Fruit fly (Drosophila melanogaster): Measurements from ENCODE around the gene Poxm.

Poxm gene

DNA sequence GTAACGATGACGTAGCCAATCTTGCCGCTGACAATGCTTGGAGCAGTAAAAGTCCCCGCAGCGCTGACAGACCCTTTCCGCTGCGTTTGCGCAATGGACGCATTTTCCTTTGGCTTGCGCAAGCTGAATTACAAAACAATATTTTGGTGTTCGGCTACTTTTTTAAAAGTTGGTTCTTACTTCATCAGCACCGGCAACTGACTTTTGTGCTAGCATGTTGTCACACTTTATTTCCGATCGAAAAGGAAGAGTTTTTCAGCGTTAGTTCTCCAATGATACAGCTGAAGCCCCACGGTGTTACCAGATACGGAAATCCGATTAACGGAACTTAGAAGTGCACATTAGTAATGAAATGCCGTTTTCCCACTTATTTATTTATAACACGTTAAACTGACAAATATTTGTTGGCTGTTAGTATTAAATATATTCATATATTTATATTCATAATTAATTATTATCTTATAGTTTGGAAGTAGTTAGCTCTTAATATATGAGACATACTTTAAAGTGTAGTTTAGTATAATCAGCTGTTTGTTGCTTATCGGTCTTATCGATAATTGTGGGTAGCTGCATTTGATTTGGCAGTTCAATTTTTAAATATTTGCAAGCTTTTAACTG is 28.8 kb upstream of the Poxm start, which contains the start of the genes Veneno and CG7963:
Veneno (minus strand) TSS at position 296 of the 618 bp plus-strand sequence.
CG7963 (plus strand) TSS at position 568 of the 618 bp plus-strand sequence.
- TF ChIP-seq Myc (optimal IDR thresholded peaks at IDR 0.05) (no peak), sv (GFP tag; optimal IDR thresholded peaks at IDR 0.05) (no peak), N (GFP tag; optimal IDR thresholded peaks at IDR 0.05) (peak; percentile 64), foxo (GFP tag; optimal IDR thresholded peaks at IDR 0.05) (peak in 1 of 2 experiments; percentile 16), Rel (GFP tag; optimal IDR thresholded peaks at IDR 0.05) (no peak), Rel (tag; optimal IDR thresholded peaks at IDR 0.05) (peak; percentile 79), lola (GFP tag; optimal IDR thresholded peaks at IDR 0.05) (no peak), psq (GFP tag; optimal IDR thresholded peaks at IDR 0.05) (no peak), ey (GFP tag; optimal IDR thresholded peaks at IDR 0.05) (no peak), h (GFP tag; optimal IDR thresholded peaks at IDR 0.05) (no peak), HLH106 (tag; optimal IDR thresholded peaks at IDR 0.05) (peak; percentile 31)

DNA sequence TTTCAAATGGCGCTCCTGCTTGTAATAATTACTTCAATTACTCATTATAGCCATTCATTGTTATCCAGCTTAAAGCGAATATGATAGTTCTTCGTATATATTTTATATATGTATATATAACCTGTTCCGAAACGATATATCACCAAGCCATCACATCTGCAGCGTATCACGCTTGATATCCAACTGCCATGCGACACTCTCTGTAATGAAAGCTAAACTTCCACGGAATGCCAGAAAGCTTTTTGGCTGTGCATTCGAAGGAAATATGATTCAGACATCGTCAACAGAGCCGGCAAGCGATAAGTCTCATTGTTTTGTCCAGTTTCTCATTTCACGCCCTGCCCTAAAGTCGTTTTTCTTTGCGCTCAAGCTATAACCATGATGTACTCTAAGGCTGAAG is 24.4 kb upstream of the Poxm start:
- TF ChIP-seq sage (GFP tag; optimal IDR thresholded peaks at IDR 0.05), result peak; percentile 33
- no peak for TF ChIP-seq GATAd (GFP tag; optimal IDR thresholded peaks at IDR 0.05)

DNA sequence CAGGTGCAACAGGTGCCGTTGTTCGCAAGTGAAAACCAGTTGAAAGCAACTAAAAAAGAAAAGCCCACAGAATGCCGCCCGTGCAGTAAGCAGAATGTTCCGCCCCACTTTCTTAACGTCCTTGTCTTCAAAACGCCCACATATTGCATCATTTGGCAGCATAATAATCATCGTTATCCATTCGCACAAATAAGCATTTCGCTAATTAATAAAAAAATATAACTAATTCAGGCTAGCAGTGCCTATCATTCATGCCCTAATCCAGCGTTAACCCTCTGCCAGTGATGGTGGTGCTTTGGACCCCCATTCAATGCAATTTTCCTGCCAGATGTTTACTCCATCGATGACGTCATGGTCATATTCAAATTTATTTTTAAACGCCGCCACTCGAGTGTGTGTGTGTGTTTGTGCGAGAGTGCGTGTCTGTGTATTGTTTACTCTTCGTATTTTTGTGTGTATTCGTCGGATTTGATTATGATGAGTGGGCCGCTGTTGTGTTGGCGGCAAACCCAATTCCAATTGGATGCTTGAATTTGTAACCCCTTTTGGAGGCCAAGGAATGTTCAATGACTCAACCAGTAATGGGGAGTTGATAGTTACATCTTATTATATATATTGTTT is 23.9 kb upstream of the Poxm start:
- TF ChIP-seq N (GFP tag; optimal IDR thresholded peaks at IDR 0.05), result no peak
- no peak for TF ChIP-seq Hr78 (GFP tag; optimal IDR thresholded peaks at IDR 0.05)
- TF ChIP-seq Hr83 (GFP tag; optimal IDR thresholded peaks at IDR 0.05; ENCODE audit: poor library complexity, severe bottlenecking), result peak; percentile 27
- no peak for TF ChIP-seq lola (GFP tag; optimal IDR thresholded peaks at IDR 0.05)
- TF ChIP-seq Dif (GFP tag; optimal IDR thresholded peaks at IDR 0.05; ENCODE audit: partially characterized antibody), result no peak
- no peak for TF ChIP-seq brk (GFP tag; optimal IDR thresholded peaks at IDR 0.05)
- no peak for TF ChIP-seq dmrt93B (GFP tag; optimal IDR thresholded peaks at IDR 0.05)
- TF ChIP-seq CrebA (GFP tag; optimal IDR thresholded peaks at IDR 0.05; ENCODE audit: borderline replicate concordance), result no peak
- TF ChIP-seq Jra (GFP tag; optimal IDR thresholded peaks at IDR 0.05), result peak; percentile 33
- TF ChIP-seq OdsH (GFP tag; optimal IDR thresholded peaks at IDR 0.05), result no peak
- no peak for TF ChIP-seq br (GFP tag; optimal IDR thresholded peaks at IDR 0.05)

DNA sequence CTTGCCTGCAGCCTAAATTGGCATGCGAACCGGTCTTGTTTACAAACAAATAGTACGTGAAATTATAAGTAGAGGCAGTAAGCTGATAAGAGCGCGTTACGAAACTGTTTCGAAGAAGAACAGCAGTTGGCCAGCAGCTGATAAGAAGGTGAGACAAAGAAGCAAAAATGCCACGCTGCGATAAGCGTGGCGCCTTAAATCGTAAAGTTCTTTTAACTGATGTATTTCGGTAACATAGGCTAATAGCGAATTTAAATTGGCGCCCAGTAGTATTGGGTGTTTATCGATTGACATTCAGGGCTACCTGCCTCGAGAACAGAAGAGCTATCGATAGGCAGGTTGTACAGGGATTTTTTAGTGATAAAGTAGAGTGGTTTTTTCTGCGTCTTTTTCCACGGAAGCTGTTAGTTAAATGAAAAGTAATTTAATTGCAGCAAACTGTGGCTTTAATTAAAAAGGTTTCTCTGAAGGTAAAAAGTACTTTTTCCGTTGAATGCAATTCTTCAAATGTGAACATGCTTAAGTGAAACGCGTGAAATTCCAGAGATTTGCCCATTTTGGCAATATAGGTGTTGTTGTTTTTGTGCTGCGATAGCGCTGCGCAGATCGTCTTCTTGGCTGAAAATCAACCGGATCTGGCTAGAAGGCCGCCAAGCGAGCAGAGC is 23.2 kb upstream of the Poxm start, which contains the start of gene stck:
stck (plus strand) TSS at position 353 of the 665 bp plus-strand sequence.
- TF ChIP-seq Rel (GFP tag; optimal IDR thresholded peaks at IDR 0.05) (no peak), Rel (tag; optimal IDR thresholded peaks at IDR 0.05) (peak; percentile 78), Hr83 (GFP tag; optimal IDR thresholded peaks at IDR 0.05; ENCODE audit: poor library complexity, severe bottlenecking) (no peak), dl (GFP tag; optimal IDR thresholded peaks at IDR 0.05; ENCODE audit: insufficient read depth in 1 of 2, partially characterized antibody in 2 of 2) (peak in 1 of 2 experiments; percentile 15), OdsH (GFP tag; optimal IDR thresholded peaks at IDR 0.05) (no peak), Myc (optimal IDR thresholded peaks at IDR 0.05) (peak; percentile 95), fru (GFP tag; optimal IDR thresholded peaks at IDR 0.05) (no peak), woc (GFP tag; optimal IDR thresholded peaks at IDR 0.05) (peak; percentile 8), h (GFP tag; optimal IDR thresholded peaks at IDR 0.05) (peak; percentile 47)

DNA sequence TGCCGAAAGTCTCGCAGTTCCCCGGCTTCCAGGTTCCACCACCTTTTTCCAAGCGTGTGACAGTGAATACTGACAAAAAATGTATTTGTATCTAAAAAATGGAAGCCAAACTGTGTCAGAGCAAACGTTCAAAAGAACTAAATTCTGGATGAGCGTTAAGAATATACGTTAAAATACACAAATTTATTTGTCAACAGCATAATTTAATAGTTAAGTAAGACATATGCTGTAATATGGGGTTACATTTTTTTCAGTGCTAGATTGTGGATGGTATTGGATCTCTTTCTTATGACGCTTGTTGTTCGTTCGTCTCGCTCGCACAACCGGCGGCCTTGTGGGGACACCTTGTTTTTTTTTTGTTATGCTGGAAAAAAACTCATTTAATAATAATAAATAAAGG is 22.0 kb upstream of the Poxm start:
- TF ChIP-seq sv (GFP tag; optimal IDR thresholded peaks at IDR 0.05) (peak; percentile 95), N (GFP tag; optimal IDR thresholded peaks at IDR 0.05) (no peak), fru (GFP tag; optimal IDR thresholded peaks at IDR 0.05) (peak; percentile 67), h (GFP tag; optimal IDR thresholded peaks at IDR 0.05) (peak; percentile 72), lola (GFP tag; optimal IDR thresholded peaks at IDR 0.05) (no peak), woc (GFP tag; optimal IDR thresholded peaks at IDR 0.05) (peak; percentile 12), Jra (GFP tag; optimal IDR thresholded peaks at IDR 0.05) (no peak), usp (GFP tag; optimal IDR thresholded peaks at IDR 0.05) (no peak), Hr83 (GFP tag; optimal IDR thresholded peaks at IDR 0.05; ENCODE audit: poor library complexity, severe bottlenecking) (no peak), OdsH (GFP tag; optimal IDR thresholded peaks at IDR 0.05) (peak; percentile 38), sage (GFP tag; optimal IDR thresholded peaks at IDR 0.05) (peak; percentile 4), psq (GFP tag; optimal IDR thresholded peaks at IDR 0.05) (peak; percentile 9), CG32264 (GFP tag; optimal IDR thresholded peaks at IDR 0.05) (peak; percentile 44), Dif (GFP tag; optimal IDR thresholded peaks at IDR 0.05; ENCODE audit: partially characterized antibody) (no peak), ey (GFP tag; optimal IDR thresholded peaks at IDR 0.05) (peak; percentile 50), Rel (GFP tag; optimal IDR thresholded peaks at IDR 0.05) (no peak), Rel (tag; optimal IDR thresholded peaks at IDR 0.05) (no peak), GATAd (GFP tag; optimal IDR thresholded peaks at IDR 0.05) (no peak), HLH106 (tag; optimal IDR thresholded peaks at IDR 0.05) (peak; percentile 25), Dfd (GFP tag; optimal IDR thresholded peaks at IDR 0.05) (no peak), foxo (GFP tag; optimal IDR thresholded peaks at IDR 0.05) (peak in 1 of 2 experiments; percentile 54), br (GFP tag; optimal IDR thresholded peaks at IDR 0.05) (peak; percentile 57), brk (GFP tag; optimal IDR thresholded peaks at IDR 0.05) (peak; percentile 26), Abd-B (GFP tag; optimal IDR thresholded peaks at IDR 0.05) (no peak), Hr78 (GFP tag; optimal IDR thresholded peaks at IDR 0.05) (no peak), rgr (GFP tag; optimal IDR thresholded peaks at IDR 0.05) (peak; percentile 61), Hnf4 (GFP tag; optimal IDR thresholded peaks at IDR 0.05) (peak; percentile 11)
